Fruit fly (Drosophila melanogaster) whole organism, embryonic: Measurements from ENCODE around the gene CG12010.

Experiments
- Aef1 ChIP-seq: fragments of 200-800 bp; sonication (Bioruptor generic); IDR thresholded peaks from 3 replicates; pipeline ENCODE4 v1.3.6; 2022; ENCODE audit warnings: missing biosample characterization, missing genetic modification characterization
- CG10147 ChIP-seq: fragments of 200-800 bp; sonication (Bioruptor generic); optimal IDR thresholded peaks from 2 replicates; lab custom pipeline; 2019; ENCODE audit warnings: missing biosample characterization, mild to moderate bottlenecking, missing genetic modification characterization, moderate library complexity
- CG10274 ChIP-seq: fragments of 200-800 bp; sonication (Bioruptor generic); optimal IDR thresholded peaks from 3 replicates; lab custom pipeline; 2017; ENCODE audit warnings: missing biosample characterization, mild to moderate bottlenecking, missing genetic modification characterization
- CG10959 ChIP-seq: fragments of 200-800 bp; sonication (Bioruptor generic); IDR thresholded peaks from 2 replicates; pipeline ENCODE4 v1.3.6; 2022; ENCODE audit warnings: missing biosample characterization, missing genetic modification characterization
- CG11723 ChIP-seq: fragments of 200-800 bp; sonication (Bioruptor generic); optimal IDR thresholded peaks from 2 replicates; lab custom pipeline; 2017; ENCODE audit warnings: missing biosample characterization, mild to moderate bottlenecking, missing genetic modification characterization
- CG12071 ChIP-seq: fragments of 200-800 bp; sonication (Bioruptor generic); optimal IDR thresholded peaks from 3 replicates; lab custom pipeline; 2018; ENCODE audit warnings: missing biosample characterization, mild to moderate bottlenecking, missing genetic modification characterization
- CG12299 ChIP-seq: fragments of 200-800 bp; sonication (Bioruptor generic); optimal IDR thresholded peaks from 2 replicates; lab custom pipeline; 2018; ENCODE audit warnings: missing biosample characterization, mild to moderate bottlenecking, missing genetic modification characterization
- CG12659 ChIP-seq: fragments of 200-800 bp; sonication (Bioruptor generic); optimal IDR thresholded peaks from 3 replicates; lab custom pipeline; 2017; ENCODE audit warnings: mild to moderate bottlenecking, missing biosample characterization, missing genetic modification reagents, missing genetic modification characterization
- CG16863 ChIP-seq: fragments of 200-800 bp; sonication (Bioruptor generic); optimal IDR thresholded peaks from 3 replicates; lab custom pipeline; 2016; ENCODE audit warnings: missing biosample characterization, missing genetic modification characterization
- CG17912 ChIP-seq: fragments of 200-800 bp; sonication (Bioruptor generic); optimal IDR thresholded peaks from 2 replicates; lab custom pipeline; 2018; ENCODE audit warnings: missing biosample characterization, mild to moderate bottlenecking, missing genetic modification characterization
- CG1832 ChIP-seq: fragments of 200-800 bp; sonication (Bioruptor generic); optimal IDR thresholded peaks from 2 replicates; lab custom pipeline; 2017; ENCODE audit warnings: missing biosample characterization, mild to moderate bottlenecking, missing genetic modification characterization, inconsistent platforms
- CG3065 ChIP-seq: fragments of 200-800 bp; sonication (Bioruptor generic); optimal IDR thresholded peaks from 2 replicates; lab custom pipeline; 2016; ENCODE audit warnings: missing biosample characterization, missing genetic modification characterization
- CG3163 ChIP-seq: fragments of 200-800 bp; sonication (Bioruptor generic); optimal IDR thresholded peaks from 3 replicates; lab custom pipeline; 2016; ENCODE audit warnings: missing biosample characterization, missing genetic modification characterization
- CG42726 ChIP-seq: fragments of 200-800 bp; sonication (Bioruptor generic); IDR thresholded peaks from 2 replicates; pipeline ENCODE4 v1.3.6; 2022; ENCODE audit warnings: missing biosample characterization, missing genetic modification characterization; ENCODE audit not compliant: partially characterized antibody
- CG4328 ChIP-seq: fragments of 200-800 bp; sonication (Bioruptor generic); optimal IDR thresholded peaks from 3 replicates; lab custom pipeline; 2017; ENCODE audit warnings: missing biosample characterization, missing genetic modification reagents, missing genetic modification characterization
- CG4424 ChIP-seq: fragments of 200-800 bp; sonication (Bioruptor generic); optimal IDR thresholded peaks from 3 replicates; lab custom pipeline; 2016; ENCODE audit warnings: missing biosample characterization, missing genetic modification characterization
- CG4730 ChIP-seq: fragments of 200-800 bp; sonication (Bioruptor generic); IDR thresholded peaks from 2 replicates; pipeline ENCODE4 v1.3.6; 2022; ENCODE audit warnings: missing biosample characterization, missing genetic modification characterization
- CG6254 ChIP-seq: fragments of 200-800 bp; sonication (Bioruptor generic); optimal IDR thresholded peaks from 3 replicates; lab custom pipeline; 2017; ENCODE audit warnings: mild to moderate bottlenecking, missing biosample characterization, missing genetic modification reagents, missing genetic modification characterization
- CG6791 ChIP-seq: fragments of 200-800 bp; sonication (Bioruptor generic); IDR thresholded peaks from 3 replicates; pipeline ENCODE4 v1.3.6; 2022; ENCODE audit warnings: missing biosample characterization, missing genetic modification characterization; ENCODE audit not compliant: partially characterized antibody
- CG7372 ChIP-seq: fragments of 200-800 bp; sonication (Bioruptor generic); IDR thresholded peaks from 2 replicates; pipeline ENCODE4 v1.3.6; 2022; ENCODE audit warnings: missing biosample characterization, missing genetic modification characterization
- CG8478 ChIP-seq: fragments of >200 bp; optimal IDR thresholded peaks from 2 replicates; lab custom pipeline; 2018
- CG9817 ChIP-seq: fragments of 200-800 bp; sonication (Bioruptor generic); optimal IDR thresholded peaks from 2 replicates; lab custom pipeline; 2018; ENCODE audit warnings: missing biosample characterization, mild to moderate bottlenecking, missing genetic modification characterization, moderate library complexity
- Dbx ChIP-seq: fragments of 200-800 bp; sonication (Bioruptor generic); IDR thresholded peaks from 3 replicates; pipeline ENCODE4 v1.3.6; 2022; ENCODE audit warnings: missing biosample characterization, missing genetic modification characterization
- Dll ChIP-seq: fragments of 200-800 bp; sonication (Bioruptor generic); IDR thresholded peaks from 4 replicates; pipeline ENCODE4 v1.3.6; 2022; ENCODE audit warnings: missing biosample characterization, missing genetic modification characterization; ENCODE audit not compliant: partially characterized antibody
- Drgx ChIP-seq: fragments of 200-800 bp; sonication (Bioruptor generic); IDR thresholded peaks from 2 replicates; pipeline ENCODE4 v1.3.6; 2022; ENCODE audit warnings: missing biosample characterization, missing genetic modification characterization
- Hr3 ChIP-seq: fragments of 200-800 bp; sonication (Bioruptor generic); optimal IDR thresholded peaks from 3 replicates; lab custom pipeline; 2016; ENCODE audit warnings: missing biosample characterization, missing genetic modification characterization
- Lpt ChIP-seq: fragments of >200 bp; optimal IDR thresholded peaks from 2 replicates; lab custom pipeline; 2018; ENCODE audit warnings: missing biosample characterization, missing genetic modification characterization
- MESR4 ChIP-seq: fragments of 200-800 bp; sonication (Bioruptor generic); optimal IDR thresholded peaks from 2 replicates; lab custom pipeline; 2018; ENCODE audit warnings: missing biosample characterization, mild to moderate bottlenecking, missing genetic modification characterization, moderate library complexity
- Mes4 ChIP-seq: fragments of 200-800 bp; sonication (Bioruptor generic); optimal IDR thresholded peaks from 2 replicates; lab custom pipeline; 2016; ENCODE audit warnings: missing biosample characterization, missing genetic modification characterization
- NK7.1 ChIP-seq: fragments of 200-800 bp; sonication (Bioruptor generic); optimal IDR thresholded peaks from 3 replicates; lab custom pipeline; 2016; ENCODE audit warnings: missing biosample characterization, missing genetic modification characterization
- Ptx1 ChIP-seq: fragments of 200-800 bp; sonication (Bioruptor generic); IDR thresholded peaks from 2 replicates; pipeline ENCODE4 v1.3.6; 2022; ENCODE audit warnings: missing biosample characterization, missing genetic modification characterization
- Sry-β ChIP-seq: fragments of 200-800 bp; sonication (Bioruptor generic); optimal IDR thresholded peaks from 2 replicates; lab custom pipeline; 2018; ENCODE audit warnings: missing biosample characterization, mild to moderate bottlenecking, missing genetic modification characterization, moderate library complexity
- Stat92E ChIP-seq, 3 experiments: fragments of >200 bp in 2 of 3; fragments of 200-800 bp in 1 of 3; sonication (Bioruptor generic) in 1 of 3; optimal IDR thresholded peaks; 2 replicates each; lab custom pipeline; 2017 to 2019; ENCODE audit warnings: missing biosample characterization in 3 of 3, missing genetic modification characterization in 3 of 3, mild to moderate bottlenecking in 1 of 3, moderate library complexity in 1 of 3
- Usf ChIP-seq: fragments of 200-800 bp; sonication (Bioruptor generic); optimal IDR thresholded peaks from 2 replicates; lab custom pipeline; 2017; ENCODE audit warnings: missing genotype, missing biosample characterization, missing genetic modification characterization
- chn ChIP-seq: fragments of 200-800 bp; sonication (Bioruptor generic); optimal IDR thresholded peaks from 2 replicates; lab custom pipeline; 2016; ENCODE audit warnings: missing biosample characterization, missing genetic modification characterization
- crp ChIP-seq, 2 experiments: fragments of 200-800 bp; sonication (Bioruptor generic); optimal IDR thresholded peaks; 2 replicates in 1 of 2; 3 replicates in 1 of 2; lab custom pipeline; 2017; ENCODE audit warnings: missing biosample characterization in 2 of 2, missing genetic modification characterization in 2 of 2, mild to moderate bottlenecking in 1 of 2, moderate library complexity in 1 of 2
- en ChIP-seq: fragments of 200-800 bp; sonication (Bioruptor generic); optimal IDR thresholded peaks from 2 replicates; lab custom pipeline; 2016; ENCODE audit warnings: missing biosample characterization, missing genetic modification characterization
- fu2 ChIP-seq: fragments of 200-800 bp; sonication (Bioruptor generic); optimal IDR thresholded peaks from 2 replicates; lab custom pipeline; 2016; ENCODE audit warnings: missing biosample characterization, missing genetic modification characterization
- gcm2 ChIP-seq: fragments of 200-800 bp; sonication (Bioruptor generic); optimal IDR thresholded peaks from 2 replicates; lab custom pipeline; 2016; ENCODE audit warnings: missing biosample characterization, missing genetic modification characterization
- gsb ChIP-seq: fragments of 200-800 bp; sonication (Bioruptor generic); IDR thresholded peaks from 2 replicates; pipeline ENCODE4 v1.3.6; 2022; ENCODE audit warnings: missing biosample characterization, missing genetic modification characterization
- h ChIP-seq: fragments of >200 bp; optimal IDR thresholded peaks from 2 replicates; lab custom pipeline; 2017
- lmd ChIP-seq: fragments of 200-800 bp; sonication (Bioruptor generic); IDR thresholded peaks from 2 replicates; pipeline ENCODE4 v1.3.6; 2022; ENCODE audit warnings: missing biosample characterization, missing genetic modification characterization
- lola ChIP-seq, 3 experiments: fragments of >200 bp in 2 of 3; fragments of 200-800 bp in 1 of 3; sonication (Bioruptor generic) in 1 of 3; optimal IDR thresholded peaks; 2 replicates each; lab custom pipeline; 2017 to 2019; ENCODE audit warnings: missing biosample characterization in 3 of 3, missing genetic modification characterization in 3 of 3, mild to moderate bottlenecking in 1 of 3, moderate library complexity in 1 of 3
- pan ChIP-seq, 4 experiments: fragments of >200 bp in 3 of 4; fragments of 200-800 bp in 1 of 4; sonication (Bioruptor generic) in 1 of 4; optimal IDR thresholded peaks in 3 of 4; IDR thresholded peaks in 1 of 4; 2 replicates each; pipeline versions ENCODE4 v1.3.6 to Lab custom; 2017 to 2022; ENCODE audit warnings: missing biosample characterization in 2 of 4, missing genetic modification characterization in 2 of 4, mixed read lengths in 1 of 4
- ranshi ChIP-seq: fragments of 200-800 bp; sonication (Bioruptor generic); IDR thresholded peaks from 2 replicates; pipeline ENCODE4 v1.3.6; 2022; ENCODE audit warnings: missing biosample characterization, missing genetic modification characterization
- sd ChIP-seq: fragments of 200-800 bp; sonication (Bioruptor generic); optimal IDR thresholded peaks from 3 replicates; lab custom pipeline; 2018; ENCODE audit warnings: missing biosample characterization, mild to moderate bottlenecking, missing genetic modification characterization, moderate library complexity
- slp2 ChIP-seq: fragments of 200-800 bp; sonication (Bioruptor generic); optimal IDR thresholded peaks from 2 replicates; lab custom pipeline; 2016; ENCODE audit warnings: missing biosample characterization, missing genetic modification characterization
- sob ChIP-seq: fragments of 200-800 bp; sonication (Bioruptor generic); IDR thresholded peaks from 2 replicates; pipeline ENCODE4 v1.3.6; 2022; ENCODE audit warnings: missing biosample characterization, missing genetic modification characterization

The CG12010 gene

dm6 chr3L:3393951-3394834 lies 20.1 kb downstream of the CG12010 start (continued):
- TF ChIP-seq Stat92E (GFP tag; optimal IDR thresholded peaks at IDR 0.05; lab: Kevin White, UChicago) (peak in 1 of 3 experiments; percentile 97), CG6791 (GFP tag; lab: Robert Waterston, UW) (no peak), CG11723 (GFP tag; lab: Kevin White, UChicago) (peak; percentile 64), CG3065 (GFP tag; lab: Kevin White, UChicago) (no peak), CG7372 (GFP tag; lab: Robert Waterston, UW) (peak; percentile 38), Usf (GFP tag; lab: Kevin White, UChicago) (no peak), CG10959 (GFP tag; lab: Robert Waterston, UW) (peak; percentile 6), fu2 (GFP tag; lab: Kevin White, UChicago) (no peak), CG10274 (no peak), CG1832 (GFP tag; lab: Kevin White, UChicago) (no peak), NK7.1 (GFP tag; lab: Kevin White, UChicago) (peak; percentile 81), sd (tag; lab: Kevin White, UChicago) (no peak), CG16863 (GFP tag; lab: Kevin White, UChicago) (no peak), CG12299 (tag; lab: Kevin White, UChicago) (peak; percentile 63), Drgx (GFP tag; lab: Robert Waterston, UW) (peak; percentile 60), pan (optimal IDR thresholded peaks at IDR 0.05; lab: Kevin White, UChicago) (no peak), pan (GFP tag; optimal IDR thresholded peaks at IDR 0.05 in 1 of 2, IDR thresholded peaks at IDR 0.05 in 1 of 2) (peak in 1 of 2 experiments; percentile 73), gsb (GFP tag; lab: Robert Waterston, UW) (no peak), sob (GFP tag; lab: Robert Waterston, UW) (peak; percentile 74), CG12071 (GFP tag; lab: Kevin White, UChicago) (peak; percentile 19), CG12659 (GFP tag; lab: Kevin White, UChicago) (peak; percentile 72), Aef1 (peak; percentile 73; the same call in 2 of the 3 replicates), CG17912 (peak; percentile 33), en (GFP tag; lab: Kevin White, UChicago) (no peak), MESR4 (GFP tag; lab: Kevin White, UChicago) (no peak), chn (GFP tag; lab: Kevin White, UChicago) (no peak), slp2 (GFP tag; lab: Kevin White, UChicago) (no peak), CG10147 (GFP tag; lab: Kevin White, UChicago) (no peak), CG42726 (GFP tag; lab: Robert Waterston, UW) (no peak), crp (GFP tag; optimal IDR thresholded peaks at IDR 0.05; lab: Kevin White, UChicago) (peak in 1 of 2 experiments; percentile 52), lmd (GFP tag; lab: Robert Waterston, UW) (peak; percentile 3; the same call in 1 of the 2 replicates), CG4328 (GFP tag; lab: Kevin White, UChicago) (peak; percentile 78), Dbx (GFP tag; lab: Robert Waterston, UW) (no peak), lola (GFP tag; optimal IDR thresholded peaks at IDR 0.05; lab: Kevin White, UChicago) (peak in 1 of 3 experiments; percentile 96), Lpt (no peak), Ptx1 (GFP tag; lab: Robert Waterston, UW) (peak; percentile 86), CG6254 (no peak), CG9817 (tag; lab: Kevin White, UChicago) (peak; percentile 57), CG3163 (GFP tag; lab: Kevin White, UChicago) (no peak), h (lab: Kevin White, UChicago) (no peak), Hr3 (GFP tag; lab: Kevin White, UChicago) (no peak), CG4730 (GFP tag; lab: Robert Waterston, UW) (peak; percentile 61), Sry-β (GFP tag; lab: Kevin White, UChicago) (peak; percentile 66), CG4424 (no peak), Dll (GFP tag; lab: Robert Waterston, UW) (no peak), CG8478 (no peak), gcm2 (GFP tag; lab: Kevin White, UChicago) (no peak), Mes4 (GFP tag; lab: Kevin White, UChicago) (no peak), ranshi (GFP tag; lab: Robert Waterston, UW) (peak; percentile 87)
